Fruit fly (Drosophila melanogaster) whole organism, prepupa: ENCODE measurements around the gene Spt6.
A peak's percentile ranks its signal among the peaks of the same experiment; 100 is the strongest.

Experiments
- Blimp-1 ChIP-seq: fragments of 200-800 bp; sonication (Bioruptor generic); optimal IDR thresholded peaks from 3 replicates; lab custom pipeline; 2017; ENCODE audit warnings: missing biosample characterization, missing genetic modification characterization, mild to moderate bottlenecking, moderate library complexity, missing genetic modification reagents
- CG10669 ChIP-seq: fragments of 200-800 bp; sonication (Bioruptor generic); optimal IDR thresholded peaks from 3 replicates; lab custom pipeline; 2018; ENCODE audit warnings: missing biosample characterization, mild to moderate bottlenecking, missing genetic modification characterization, moderate library complexity
- CG11294 ChIP-seq: fragments of 200-800 bp; sonication (Bioruptor generic); IDR thresholded peaks from 2 replicates; pipeline ENCODE4 v1.3.6; 2022; ENCODE audit warnings: missing biosample characterization, missing genetic modification characterization
- CG15336 ChIP-seq: fragments of 200-800 bp; sonication (Bioruptor generic); IDR thresholded peaks from 2 replicates; pipeline ENCODE4 v1.3.6; 2022; ENCODE audit warnings: missing biosample characterization, missing genetic modification characterization
- CG1621 ChIP-seq: fragments of 200-800 bp; sonication (Bioruptor generic); optimal IDR thresholded peaks from 3 replicates; lab custom pipeline; 2018; ENCODE audit warnings: missing biosample characterization, mild to moderate bottlenecking, missing genetic modification characterization
- CG16779 ChIP-seq: fragments of 200-800 bp; sonication (Bioruptor generic); optimal IDR thresholded peaks from 3 replicates; lab custom pipeline; 2017; ENCODE audit warnings: missing biosample characterization, mild to moderate bottlenecking, missing genetic modification characterization
- CG3032 ChIP-seq: fragments of 200-800 bp; optimal IDR thresholded peaks from 2 replicates; lab custom pipeline; 2019; ENCODE audit warnings: missing biosample characterization, mild to moderate bottlenecking, missing genetic modification characterization, moderate library complexity
- CG31627 ChIP-seq: fragments of 200-800 bp; sonication (Bioruptor generic); optimal IDR thresholded peaks from 3 replicates; lab custom pipeline; 2016; ENCODE audit warnings: missing biosample characterization, missing genetic modification characterization
- CG34406 ChIP-seq: fragments of 200-800 bp; sonication (Bioruptor generic); optimal IDR thresholded peaks from 3 replicates; lab custom pipeline; 2016; ENCODE audit warnings: missing biosample characterization, missing genetic modification characterization
- CG4318 ChIP-seq: fragments of 200-800 bp; sonication (Bioruptor generic); optimal IDR thresholded peaks from 3 replicates; lab custom pipeline; 2017; ENCODE audit warnings: missing biosample characterization, mild to moderate bottlenecking, missing genetic modification characterization
- CG6163 ChIP-seq: fragments of 200-800 bp; sonication (Bioruptor generic); IDR thresholded peaks from 3 replicates; pipeline ENCODE4 v1.3.6; 2022; ENCODE audit warnings: missing biosample characterization, missing genetic modification characterization
- CG6276 ChIP-seq: fragments of 200-800 bp; sonication (Bioruptor generic); optimal IDR thresholded peaks from 2 replicates; lab custom pipeline; 2017; ENCODE audit warnings: missing biosample characterization, mild to moderate bottlenecking, missing genetic modification characterization
- CG6792 ChIP-seq: fragments of 200-800 bp; sonication (Bioruptor generic); optimal IDR thresholded peaks from 3 replicates; lab custom pipeline; 2016; ENCODE audit warnings: missing biosample characterization, missing genetic modification characterization
- CG6808 ChIP-seq: fragments of 200-800 bp; sonication (Bioruptor generic); optimal IDR thresholded peaks from 3 replicates; lab custom pipeline; 2017; ENCODE audit warnings: missing biosample characterization, missing genetic modification characterization, mild to moderate bottlenecking, moderate library complexity, missing genetic modification reagents
- CG6854 ChIP-seq: fragments of 200-800 bp; sonication (Bioruptor generic); optimal IDR thresholded peaks from 2 replicates; lab custom pipeline; 2017; ENCODE audit warnings: missing biosample characterization, mild to moderate bottlenecking, missing genetic modification characterization
- CG7368 ChIP-seq: fragments of 200-800 bp; sonication (Bioruptor generic); optimal IDR thresholded peaks from 3 replicates; lab custom pipeline; 2016; ENCODE audit warnings: missing biosample characterization, missing genetic modification characterization
- CG8119 ChIP-seq: fragments of 200-800 bp; sonication (Bioruptor generic); IDR thresholded peaks from 3 replicates; pipeline ENCODE4 v1.3.6; 2022; ENCODE audit warnings: missing biosample characterization, missing genetic modification characterization
- CG8632 ChIP-seq: fragments of 200-800 bp; sonication (Bioruptor generic); optimal IDR thresholded peaks from 3 replicates; lab custom pipeline; 2016; ENCODE audit warnings: missing biosample characterization, missing genetic modification characterization
- CG9139 ChIP-seq: fragments of 200-800 bp; sonication (Bioruptor generic); optimal IDR thresholded peaks from 3 replicates; lab custom pipeline; 2017; ENCODE audit warnings: missing biosample characterization, mild to moderate bottlenecking, missing genetic modification characterization
- Eip78C ChIP-seq: fragments of 200-800 bp; sonication (Bioruptor generic); peaks from one replicate; lab custom pipeline; 2016; ENCODE audit warnings: missing biosample characterization, missing genetic modification characterization
- Eip93F ChIP-seq: fragments of 200-800 bp; sonication (Bioruptor generic); optimal IDR thresholded peaks from 2 replicates; lab custom pipeline; 2016; ENCODE audit warnings: missing biosample characterization, mild to moderate bottlenecking, missing genetic modification characterization
- Ets21C ChIP-seq: fragments of 200-800 bp; sonication (Bioruptor generic); optimal IDR thresholded peaks from 3 replicates; lab custom pipeline; 2016; ENCODE audit warnings: missing biosample characterization, missing genetic modification characterization
- Gug ChIP-seq: fragments of 200-800 bp; sonication (Bioruptor generic); IDR thresholded peaks from 2 replicates; pipeline ENCODE4 v1.3.6; 2022; ENCODE audit warnings: missing biosample characterization, missing genetic modification characterization
- Hr39 ChIP-seq: fragments of 200-800 bp; sonication (Bioruptor generic); optimal IDR thresholded peaks from 2 replicates; lab custom pipeline; 2016; ENCODE audit warnings: missing biosample characterization, missing genetic modification characterization
- Hr4 ChIP-seq: fragments of 200-800 bp; sonication (Bioruptor generic); optimal IDR thresholded peaks from 3 replicates; lab custom pipeline; 2016; ENCODE audit warnings: missing biosample characterization, missing genetic modification characterization
- OdsH ChIP-seq: fragments of 200-800 bp; sonication (Bioruptor generic); optimal IDR thresholded peaks from 3 replicates; lab custom pipeline; 2016; ENCODE audit warnings: missing biosample characterization, missing genetic modification characterization
- Sox15 ChIP-seq: fragments of 200-800 bp; sonication (Bioruptor generic); optimal IDR thresholded peaks from 3 replicates; lab custom pipeline; 2016; ENCODE audit warnings: missing biosample characterization, missing genetic modification characterization
- achi ChIP-seq: fragments of 200-800 bp; sonication (Bioruptor generic); optimal IDR thresholded peaks from 3 replicates; lab custom pipeline; 2016; ENCODE audit warnings: missing biosample characterization, missing genetic modification characterization
- acj6 ChIP-seq: fragments of 200-800 bp; sonication (Bioruptor generic); optimal IDR thresholded peaks from 3 replicates; lab custom pipeline; 2016; ENCODE audit warnings: missing biosample characterization, missing genetic modification characterization
- cyc ChIP-seq: fragments of 200-800 bp; sonication (Bioruptor generic); optimal IDR thresholded peaks from 3 replicates; lab custom pipeline; 2016; ENCODE audit warnings: missing biosample characterization, missing genetic modification characterization
- dsx ChIP-seq: fragments of 200-800 bp; optimal IDR thresholded peaks from 3 replicates; lab custom pipeline; 2019; ENCODE audit warnings: missing biosample characterization, mild to moderate bottlenecking, missing genetic modification characterization, moderate library complexity; ENCODE audit not compliant: poor library complexity, severe bottlenecking
- eg ChIP-seq: fragments of 200-800 bp; sonication (Bioruptor generic); IDR thresholded peaks from 3 replicates; pipeline ENCODE4 v1.3.6; 2022; ENCODE audit warnings: missing biosample characterization, missing genetic modification characterization
- esn ChIP-seq: fragments of 200-800 bp; sonication (Bioruptor generic); optimal IDR thresholded peaks from 2 replicates; lab custom pipeline; 2016; ENCODE audit warnings: missing biosample characterization, mild to moderate bottlenecking, missing genetic modification characterization, moderate library complexity
- fd59A ChIP-seq: fragments of 200-800 bp; sonication (Bioruptor generic); optimal IDR thresholded peaks from 2 replicates; lab custom pipeline; 2017; ENCODE audit warnings: missing biosample characterization, mild to moderate bottlenecking, missing genetic modification characterization, missing genetic modification reagents
- lz ChIP-seq: fragments of 200-800 bp; sonication (Bioruptor generic); optimal IDR thresholded peaks from 3 replicates; lab custom pipeline; 2016; ENCODE audit warnings: missing biosample characterization, missing genetic modification characterization
- net ChIP-seq: fragments of 200-800 bp; sonication (Bioruptor generic); optimal IDR thresholded peaks from 3 replicates; lab custom pipeline; 2016; ENCODE audit warnings: missing biosample characterization, missing genetic modification characterization
- pdm3 ChIP-seq: fragments of 200-800 bp; sonication (Bioruptor generic); optimal IDR thresholded peaks from 3 replicates; lab custom pipeline; 2016; ENCODE audit warnings: missing biosample characterization, missing genetic modification characterization
- salr ChIP-seq, 2 experiments: fragments of 200-800 bp; sonication (Bioruptor generic); optimal IDR thresholded peaks; 3 replicates each; lab custom pipeline; 2016 to 2018; ENCODE audit warnings: missing biosample characterization in 2 of 2, missing genetic modification characterization in 2 of 2, mild to moderate bottlenecking in 1 of 2
- spab ChIP-seq: fragments of 200-800 bp; sonication (Bioruptor generic); optimal IDR thresholded peaks from 2 replicates; lab custom pipeline; 2017; ENCODE audit warnings: missing biosample characterization, mild to moderate bottlenecking, missing genetic modification characterization, missing genetic modification reagents
- ss ChIP-seq, 2 experiments: fragments of 200-800 bp; sonication (Bioruptor generic); optimal IDR thresholded peaks; 2 replicates in 1 of 2; 3 replicates in 1 of 2; lab custom pipeline; 2017 to 2018; ENCODE audit warnings: mild to moderate bottlenecking in 2 of 2, missing biosample characterization in 2 of 2, missing genetic modification characterization in 2 of 2, moderate library complexity in 1 of 2
- topi ChIP-seq: fragments of 200-800 bp; sonication (Bioruptor generic); optimal IDR thresholded peaks from 3 replicates; lab custom pipeline; 2016; ENCODE audit warnings: missing biosample characterization, missing genetic modification characterization

Spt6 gene

dm6 chrX:6295129-6295539 lies 27.5 kb downstream of the Spt6 start, which contains the start of the genes CG15891 and CG3815 (continued):
- TF ChIP-seq Hr39 (GFP tag; lab: Kevin White, UChicago) = peak; percentile 56
- peak; percentile 27; the same call in 1 of the 2 replicates for TF ChIP-seq CG15336
- no peak for TF ChIP-seq pdm3 (GFP tag; lab: Kevin White, UChicago)
- TF ChIP-seq CG4318 (GFP tag; lab: Kevin White, UChicago) = no peak
- no peak for TF ChIP-seq CG6808 (GFP tag; lab: Kevin White, UChicago)
- peak; percentile 58; the same call in 1 of the 3 replicates for TF ChIP-seq eg (GFP tag; lab: Robert Waterston, UW)
- peak; percentile 55 for TF ChIP-seq topi (GFP tag; lab: Kevin White, UChicago)
- no peak for TF ChIP-seq CG16779 (tag; lab: Kevin White, UChicago)
- TF ChIP-seq Eip93F (GFP tag; lab: Kevin White, UChicago) = no peak
- no peak for TF ChIP-seq Ets21C (GFP tag; lab: Kevin White, UChicago)
- TF ChIP-seq salr (GFP tag; optimal IDR thresholded peaks at IDR 0.05; lab: Kevin White, UChicago) = no peak
- TF ChIP-seq fd59A (GFP tag; lab: Kevin White, UChicago) = no peak
- TF ChIP-seq CG6163 (GFP tag; lab: Robert Waterston, UW) = 0 out of 3 replicates have a peak, but pooled peaks have one; percentile 52
- peak; percentile 14; the same call in 1 of the 2 replicates for TF ChIP-seq CG11294 (GFP tag; lab: Robert Waterston, UW)
- no peak for TF ChIP-seq CG8632 (GFP tag; lab: Kevin White, UChicago)
- TF ChIP-seq CG6792 = peak; percentile 17
- no peak for TF ChIP-seq Eip78C (GFP tag; lab: Kevin White, UChicago)
- peak; percentile 59 for TF ChIP-seq CG3032 (tag; lab: Kevin White, UChicago)
- no peak for TF ChIP-seq Gug (GFP tag; lab: Robert Waterston, UW)
- 0 out of 3 replicates have a peak, but pooled peaks have one; percentile 33 for TF ChIP-seq CG8119 (GFP tag; lab: Robert Waterston, UW)
- no peak for TF ChIP-seq acj6
- no peak for TF ChIP-seq ss (GFP tag; optimal IDR thresholded peaks at IDR 0.05; lab: Kevin White, UChicago)
- TF ChIP-seq net (GFP tag; lab: Kevin White, UChicago) = no peak
- peak; percentile 66 for TF ChIP-seq CG1621
- peak; percentile 59 for TF ChIP-seq CG31627 (GFP tag; lab: Kevin White, UChicago)
- TF ChIP-seq CG10669 = no peak
- TF ChIP-seq Sox15 (GFP tag; lab: Kevin White, UChicago) = peak; percentile 39
- peak; percentile 50 for TF ChIP-seq cyc (GFP tag; lab: Kevin White, UChicago)
- no peak for TF ChIP-seq CG6276 (GFP tag; lab: Kevin White, UChicago)
- no peak for TF ChIP-seq CG6854
- TF ChIP-seq CG9139 (GFP tag; lab: Kevin White, UChicago) = no peak
- no peak for TF ChIP-seq CG7368 (GFP tag; lab: Kevin White, UChicago)
- no peak for TF ChIP-seq OdsH
- TF ChIP-seq lz (GFP tag; lab: Kevin White, UChicago) = peak; percentile 53
- TF ChIP-seq Blimp-1 = no peak
- TF ChIP-seq CG34406 (GFP tag; lab: Kevin White, UChicago) = no peak
- TF ChIP-seq achi (GFP tag; lab: Kevin White, UChicago) = no peak

dm6 chrX:6301052-6301451 lies 33.5 kb downstream of the Spt6 start, which contains the start of gene CG12219:
TSS of gene CG12219 (minus strand) at chrX:6301285.
- no peak for TF ChIP-seq pdm3 (GFP tag; lab: Kevin White, UChicago)
- TF ChIP-seq CG11294 (GFP tag; lab: Robert Waterston, UW) = no peak
- no peak for TF ChIP-seq esn (GFP tag; lab: Kevin White, UChicago)
- TF ChIP-seq Eip93F (GFP tag; lab: Kevin White, UChicago) = no peak
- no peak for TF ChIP-seq CG10669
- no peak for TF ChIP-seq Eip78C (GFP tag; lab: Kevin White, UChicago)
- TF ChIP-seq Hr4 (GFP tag; lab: Kevin White, UChicago) = no peak
- no peak for TF ChIP-seq dsx (GFP tag; lab: Kevin White, UChicago)
- TF ChIP-seq spab (GFP tag; lab: Kevin White, UChicago) = no peak
- no peak for TF ChIP-seq Blimp-1
